Worm (Caenorhabditis elegans) whole organism, young adult: ENCODE measurements around the gene C27B7.2.

ENCODE experiments used
- B0019.2 ChIP-seq: fragments of 200-800 bp; sonication (Bioruptor generic); conservative IDR thresholded peaks from 2 replicates; pipeline ENCODE4 v1.3.6; 2022; ENCODE audit warnings: missing genetic modification reagents, missing genetic modification characterization, missing compliant biosample characterization
- B0261.1 ChIP-seq: sonication (generic microtip); optimal IDR thresholded peaks from 2 replicates; lab custom pipeline; 2016; ENCODE audit warnings: mild to moderate bottlenecking, missing genetic modification characterization, moderate library complexity, missing compliant biosample characterization
- B0336.3 ChIP-seq: fragments of 200-800 bp; sonication (Bioruptor generic); IDR thresholded peaks from 2 replicates; pipeline ENCODE4 v1.3.6; 2022; ENCODE audit warnings: missing genetic modification characterization, missing compliant biosample characterization
- C06A6.2 ChIP-seq: fragments of 200-800 bp; sonication (Bioruptor generic); conservative IDR thresholded peaks from 2 replicates; pipeline ENCODE4 v1.3.6; 2022; ENCODE audit warnings: missing genetic modification characterization, missing compliant biosample characterization
- C17E4.6 ChIP-seq: fragments of 200-800 bp; sonication (Bioruptor generic); IDR thresholded peaks from 2 replicates; pipeline ENCODE4 v1.3.6; 2022; ENCODE audit warnings: missing genetic modification reagents, missing genetic modification characterization, missing compliant biosample characterization
- K12H6.12 ChIP-seq: fragments of 200-800 bp; sonication (Bioruptor generic); optimal IDR thresholded peaks from 2 replicates; lab custom pipeline; 2018; ENCODE audit warnings: mild to moderate bottlenecking, missing genetic modification characterization, missing compliant biosample characterization
- T07F8.4 ChIP-seq: sonication (generic microtip); optimal IDR thresholded peaks from 2 replicates; lab custom pipeline; 2016; ENCODE audit warnings: mild to moderate bottlenecking, missing genetic modification characterization, moderate library complexity, missing compliant biosample characterization
- ZK185.1 ChIP-seq: sonication (generic microtip); optimal IDR thresholded peaks from 2 replicates; lab custom pipeline; 2016; ENCODE audit warnings: mild to moderate bottlenecking, missing genetic modification characterization, missing compliant biosample characterization; ENCODE audit not compliant: poor library complexity, severe bottlenecking
- ama-1 ChIP-seq, 3 experiments: fragments of 150-350 bp in 1 of 3; sonication (generic microtip) in 2 of 3; optimal IDR thresholded peaks; 2 replicates each; lab custom pipeline; 2014 to 2018; ENCODE audit warnings: missing biosample characterization in 2 of 3, missing genetic modification characterization in 2 of 3, missing genetic modification reagents in 2 of 3
- attf-5 ChIP-seq: fragments of 200-800 bp; sonication (Bioruptor generic); optimal IDR thresholded peaks from 2 replicates; lab custom pipeline; 2018; ENCODE audit warnings: mild to moderate bottlenecking, missing genetic modification characterization, missing compliant biosample characterization
- attf-6 ChIP-seq: fragments of 200-800 bp; sonication (Bioruptor generic); IDR thresholded peaks from 2 replicates; pipeline ENCODE4 v1.3.6; 2022; ENCODE audit warnings: missing genetic modification reagents, missing genetic modification characterization, missing compliant biosample characterization
- ceh-27 ChIP-seq: fragments of 200-800 bp; sonication (Bioruptor generic); optimal IDR thresholded peaks from 2 replicates; lab custom pipeline; 2018; ENCODE audit warnings: mild to moderate bottlenecking, missing genetic modification characterization, moderate library complexity, missing compliant biosample characterization
- ceh-58 ChIP-seq: fragments of 200-800 bp; sonication (Bioruptor generic); IDR thresholded peaks from 2 replicates; pipeline ENCODE4 v1.3.6; 2022; ENCODE audit warnings: missing genetic modification characterization, missing compliant biosample characterization
- dox-1 ChIP-seq: fragments of 200-800 bp; sonication (Bioruptor generic); IDR thresholded peaks from 2 replicates; pipeline ENCODE4 v1.3.6; 2022; ENCODE audit warnings: missing genetic modification reagents, missing genetic modification characterization, missing compliant biosample characterization
- dpff-1 ChIP-seq: sonication (generic microtip); optimal IDR thresholded peaks from 2 replicates; lab custom pipeline; 2017; ENCODE audit warnings: mild to moderate bottlenecking, missing genetic modification characterization, missing compliant biosample characterization
- dpl-1 ChIP-seq: fragments of 150-350 bp; optimal IDR thresholded peaks from 2 replicates; lab custom pipeline; 2014; ENCODE audit warnings: missing biosample characterization, missing genetic modification reagents, missing genetic modification characterization
- egl-18 ChIP-seq: fragments of 200-800 bp; sonication (Bioruptor generic); IDR thresholded peaks from 2 replicates; pipeline ENCODE4 v1.3.6; 2022; ENCODE audit warnings: missing genetic modification reagents, missing genetic modification characterization, missing compliant biosample characterization
- egl-44 ChIP-seq: fragments of 200-800 bp; sonication (Bioruptor generic); IDR thresholded peaks from 2 replicates; pipeline ENCODE4 v1.3.6; 2022; ENCODE audit warnings: missing genetic modification reagents, missing genetic modification characterization, missing compliant biosample characterization
- egrh-3 ChIP-seq: fragments of 200-800 bp; sonication (Bioruptor generic); IDR thresholded peaks from 2 replicates; pipeline ENCODE4 v1.3.6; 2022; ENCODE audit warnings: missing genetic modification reagents, missing genetic modification characterization, missing compliant biosample characterization
- gei-17 ChIP-seq: fragments of 200-800 bp; sonication (Bioruptor generic); optimal IDR thresholded peaks from 2 replicates; lab custom pipeline; 2018; ENCODE audit warnings: mild to moderate bottlenecking, missing genetic modification characterization, missing compliant biosample characterization
- him-1 ChIP-seq: sonication (generic microtip); optimal IDR thresholded peaks from 2 replicates; lab custom pipeline; 2016; ENCODE audit warnings: missing genotype, missing genetic modification reagents, missing genetic modification characterization, missing compliant biosample characterization
- hlh-12 ChIP-seq: sonication (generic microtip); optimal IDR thresholded peaks from 2 replicates; lab custom pipeline; 2016; ENCODE audit warnings: missing genetic modification characterization, missing compliant biosample characterization
- hlh-26 ChIP-seq: fragments of 200-800 bp; sonication (Bioruptor generic); conservative IDR thresholded peaks from 2 replicates; pipeline ENCODE4 v1.3.6; 2022; ENCODE audit warnings: missing genetic modification reagents, missing genetic modification characterization, missing compliant biosample characterization
- hrde-1 ChIP-seq: sonication (generic microtip); optimal IDR thresholded peaks from 2 replicates; lab custom pipeline; 2016; ENCODE audit warnings: missing genetic modification characterization, mild to moderate bottlenecking, missing compliant biosample characterization, moderate library complexity, missing genotype, missing genetic modification reagents, borderline replicate concordance
- hsf-1 ChIP-seq: fragments of 200-800 bp; sonication (Bioruptor generic); IDR thresholded peaks from 2 replicates; pipeline ENCODE4 v1.3.6; 2022; ENCODE audit warnings: missing genetic modification reagents, missing genetic modification characterization, missing compliant biosample characterization
- lag-1 ChIP-seq: fragments of 200-800 bp; sonication (Bioruptor generic); IDR thresholded peaks from 2 replicates; pipeline ENCODE4 v1.3.6; 2022; ENCODE audit warnings: missing genetic modification reagents, missing genetic modification characterization, missing compliant biosample characterization
- lin-26 ChIP-seq: fragments of 200-800 bp; sonication (Bioruptor generic); IDR thresholded peaks from 2 replicates; pipeline ENCODE4 v1.3.6; 2022; ENCODE audit warnings: missing genetic modification reagents, missing genetic modification characterization, missing compliant biosample characterization
- lin-40 ChIP-seq: sonication (generic microtip); optimal IDR thresholded peaks from 2 replicates; lab custom pipeline; 2016; ENCODE audit warnings: missing genetic modification characterization, mild to moderate bottlenecking, missing compliant biosample characterization, missing genotype, missing genetic modification reagents
- lsy-27 ChIP-seq: sonication (generic microtip); optimal IDR thresholded peaks from 2 replicates; lab custom pipeline; 2017; ENCODE audit warnings: missing genetic modification characterization, mild to moderate bottlenecking, missing compliant biosample characterization, antibody characterized with exemption, missing genotype, borderline replicate concordance; ENCODE audit not compliant: insufficient read depth
- madf-10 ChIP-seq: sonication (generic microtip); optimal IDR thresholded peaks from 2 replicates; lab custom pipeline; 2016; ENCODE audit warnings: mild to moderate bottlenecking, missing genetic modification characterization, missing compliant biosample characterization
- mcd-1 ChIP-seq: fragments of 200-800 bp; sonication (Bioruptor generic); IDR thresholded peaks from 2 replicates; pipeline ENCODE4 v1.3.6; 2022; ENCODE audit warnings: missing genetic modification reagents, missing genetic modification characterization, missing compliant biosample characterization
- mxl-1 ChIP-seq: sonication (generic microtip); optimal IDR thresholded peaks from 2 replicates; lab custom pipeline; 2016; ENCODE audit warnings: missing genetic modification characterization, missing compliant biosample characterization
- nhr-179 ChIP-seq: sonication (generic microtip); optimal IDR thresholded peaks from 2 replicates; lab custom pipeline; 2016; ENCODE audit warnings: mild to moderate bottlenecking, missing genetic modification characterization, missing compliant biosample characterization
- nhr-27 ChIP-seq: fragments of 200-800 bp; sonication (Bioruptor generic); optimal IDR thresholded peaks from 2 replicates; lab custom pipeline; 2018; ENCODE audit warnings: mild to moderate bottlenecking, missing genetic modification characterization, moderate library complexity, missing compliant biosample characterization
- nhr-90 ChIP-seq: sonication (generic microtip); optimal IDR thresholded peaks from 2 replicates; lab custom pipeline; 2016; ENCODE audit warnings: missing genotype, mild to moderate bottlenecking, missing genetic modification characterization, missing compliant biosample characterization
- pbrm-1 ChIP-seq: fragments of 200-800 bp; sonication (Bioruptor generic); IDR thresholded peaks from 2 replicates; pipeline ENCODE4 v1.3.6; 2022; ENCODE audit warnings: missing genetic modification reagents, missing genetic modification characterization, missing compliant biosample characterization
- rpc-1 ChIP-seq, 2 experiments: fragments of 150-350 bp in 1 of 2; sonication (generic microtip) in 1 of 2; optimal IDR thresholded peaks; 2 replicates each; lab custom pipeline; 2014 to 2018; ENCODE audit warnings: missing biosample characterization in 1 of 2, missing genetic modification characterization in 1 of 2, missing genetic modification reagents in 1 of 2, missing genotype in 1 of 2
- snpc-1.1 ChIP-seq: sonication (generic microtip); optimal IDR thresholded peaks from 2 replicates; lab custom pipeline; 2017; ENCODE audit warnings: missing genetic modification characterization, mild to moderate bottlenecking, missing compliant biosample characterization, antibody characterized with exemption, moderate library complexity, missing genotype, missing genetic modification reagents; ENCODE audit not compliant: insufficient read depth
- sptf-2 ChIP-seq: fragments of 200-800 bp; sonication (Bioruptor generic); optimal IDR thresholded peaks from 2 replicates; lab custom pipeline; 2018; ENCODE audit warnings: mild to moderate bottlenecking, missing genetic modification characterization, missing compliant biosample characterization
- tbp1 ChIP-seq: fragments of 200-800 bp; sonication (Bioruptor generic); optimal IDR thresholded peaks from 2 replicates; lab custom pipeline; 2018; ENCODE audit warnings: mild to moderate bottlenecking, missing genetic modification characterization, missing compliant biosample characterization
- unc-130 ChIP-seq: sonication (generic microtip); optimal IDR thresholded peaks from 2 replicates; lab custom pipeline; 2016; ENCODE audit warnings: missing genetic modification reagents, missing genetic modification characterization, missing compliant biosample characterization
- unc-62 ChIP-seq: fragments of 150-350 bp; optimal IDR thresholded peaks from 2 replicates; lab custom pipeline; 2014; ENCODE audit warnings: missing biosample characterization, missing genetic modification reagents, missing genetic modification characterization
- xnd-1 ChIP-seq: sonication (generic microtip); optimal IDR thresholded peaks from 2 replicates; lab custom pipeline; 2016; ENCODE audit warnings: missing genotype, missing genetic modification reagents, missing genetic modification characterization, missing compliant biosample characterization
- ztf-18 ChIP-seq: sonication (generic microtip); optimal IDR thresholded peaks from 2 replicates; lab custom pipeline; 2016; ENCODE audit warnings: missing genotype, mild to moderate bottlenecking, missing genetic modification characterization, missing compliant biosample characterization
- ztf-25 ChIP-seq: fragments of 200-800 bp; sonication (Bioruptor generic); IDR thresholded peaks from 2 replicates; pipeline ENCODE4 v1.3.6; 2022; ENCODE audit warnings: missing genetic modification reagents, missing genetic modification characterization, missing compliant biosample characterization
- ztf-28 ChIP-seq: fragments of 200-800 bp; sonication (Bioruptor generic); IDR thresholded peaks from 2 replicates; pipeline ENCODE4 v1.3.6; 2022; ENCODE audit warnings: missing genetic modification reagents, missing genetic modification characterization, missing compliant biosample characterization
- ztf-3 ChIP-seq: fragments of 200-800 bp; sonication (Bioruptor generic); optimal IDR thresholded peaks from 2 replicates; lab custom pipeline; 2018; ENCODE audit warnings: mild to moderate bottlenecking, missing genetic modification characterization, missing compliant biosample characterization

C27B7.2 gene

ce11 chrIV:8927093-8927492 lies 34.4 kb downstream of the C27B7.2 start (continued):
- TF ChIP-seq egl-44 (GFP tag; lab: Robert Waterston, UW) (peak; percentile 94), B0336.3 (GFP tag; lab: Robert Waterston, UW) (peak; percentile 89), ztf-3 (GFP tag; lab: Kevin White, UChicago) (peak; percentile 65), lsy-27 (tag; lab: Kevin White, UChicago) (peak; percentile 75), B0019.2 (GFP tag; lab: Robert Waterston, UW) (0 out of 2 replicates have a peak, but pooled peaks have one; percentile 43), hlh-12 (tag; lab: Kevin White, UChicago) (no peak), B0261.1 (tag; lab: Kevin White, UChicago) (peak; percentile 98), dpff-1 (tag; lab: Kevin White, UChicago) (peak; percentile 85), nhr-179 (tag; lab: Kevin White, UChicago) (peak; percentile 78), ceh-58 (GFP tag; lab: Robert Waterston, UW) (0 out of 2 replicates have a peak, but pooled peaks have one; percentile 30), dox-1 (GFP tag; lab: Robert Waterston, UW) (peak; percentile 91), nhr-90 (tag; lab: Kevin White, UChicago) (peak; percentile 96), ceh-27 (GFP tag; lab: Kevin White, UChicago) (peak; percentile 84), hrde-1 (tag; lab: Kevin White, UChicago) (peak; percentile 86), unc-130 (GFP tag; lab: Kevin White, UChicago) (peak; percentile 84), mcd-1 (GFP tag; lab: Robert Waterston, UW) (peak; percentile 79), K12H6.12 (peak; percentile 64), mxl-1 (tag; lab: Kevin White, UChicago) (peak; percentile 80), egrh-3 (peak; percentile 57), snpc-1.1 (tag; lab: Kevin White, UChicago) (peak; percentile 56), C17E4.6 (GFP tag; lab: Robert Waterston, UW) (peak; percentile 60), C06A6.2 (GFP tag; lab: Robert Waterston, UW) (peak; percentile 73; the same call in 1 of the 2 replicates), xnd-1 (tag; lab: Kevin White, UChicago) (peak; percentile 42), hsf-1 (peak; percentile 69), rpc-1 (optimal IDR thresholded peaks at IDR 0.05; lab: Kevin White, UChicago) (peak; percentile 94), rpc-1 (tag; optimal IDR thresholded peaks at IDR 0.05; lab: Kevin White, UChicago) (peak; percentile 91), lag-1 (GFP tag; lab: Robert Waterston, UW) (no peak), ztf-25 (peak; percentile 62; the same call in 1 of the 2 replicates), madf-10 (peak; percentile 89), hlh-26 (GFP tag; lab: Robert Waterston, UW) (no peak), nhr-27 (tag; lab: Kevin White, UChicago) (peak; percentile 73), ama-1 (optimal IDR thresholded peaks at IDR 0.05; lab: Kevin White, UChicago) (no peak), ama-1 (GFP tag; optimal IDR thresholded peaks at IDR 0.05; lab: Kevin White, UChicago) (peak; percentile 83 to 89), ztf-28 (GFP tag; lab: Robert Waterston, UW) (peak; percentile 85), lin-26 (peak; percentile 97), him-1 (tag; lab: Kevin White, UChicago) (peak; percentile 68), pbrm-1 (peak; percentile 69), ZK185.1 (tag; lab: Kevin White, UChicago) (peak; percentile 91), unc-62 (GFP tag; lab: Kevin White, UChicago) (no peak), sptf-2 (GFP tag; lab: Kevin White, UChicago) (peak; percentile 95), lin-40 (tag; lab: Kevin White, UChicago) (peak; percentile 84), dpl-1 (GFP tag; lab: Kevin White, UChicago) (peak; percentile 11), ztf-18 (tag; lab: Kevin White, UChicago) (peak; percentile 89), tbp1 (GFP tag; lab: Kevin White, UChicago) (peak; percentile 98), egl-18 (GFP tag; lab: Robert Waterston, UW) (no peak), gei-17 (GFP tag; lab: Kevin White, UChicago) (peak; percentile 45), T07F8.4 (tag; lab: Kevin White, UChicago) (peak; percentile 91), attf-5 (GFP tag; lab: Kevin White, UChicago) (peak; percentile 90), attf-6 (GFP tag; lab: Robert Waterston, UW) (peak; percentile 48; the same call in 1 of the 2 replicates)
